Fruit fly (Drosophila melanogaster) whole organism, embryonic: ENCODE measurements around the gene Nup153.

Experiments
- Bgb ChIP-seq: fragments of 200-800 bp; sonication (Bioruptor generic); IDR thresholded peaks from 2 replicates; pipeline ENCODE4 v1.3.6; 2022; ENCODE audit warnings: missing biosample characterization, missing genetic modification characterization; ENCODE audit not compliant: partially characterized antibody
- CG10209 ChIP-seq: fragments of 200-800 bp; sonication (Bioruptor generic); optimal IDR thresholded peaks from 3 replicates; lab custom pipeline; 2017; ENCODE audit warnings: missing biosample characterization, mild to moderate bottlenecking, missing genetic modification characterization, missing genetic modification reagents
- CG10959 ChIP-seq: fragments of 200-800 bp; sonication (Bioruptor generic); IDR thresholded peaks from 2 replicates; pipeline ENCODE4 v1.3.6; 2022; ENCODE audit warnings: missing biosample characterization, missing genetic modification characterization
- CG15269 ChIP-seq: fragments of 200-800 bp; sonication (Bioruptor generic); optimal IDR thresholded peaks from 2 replicates; lab custom pipeline; 2018; ENCODE audit warnings: missing biosample characterization, mild to moderate bottlenecking, missing genetic modification characterization, moderate library complexity
- CG17912 ChIP-seq: fragments of 200-800 bp; sonication (Bioruptor generic); optimal IDR thresholded peaks from 2 replicates; lab custom pipeline; 2018; ENCODE audit warnings: missing biosample characterization, mild to moderate bottlenecking, missing genetic modification characterization
- CG1792 ChIP-seq: fragments of 200-800 bp; sonication (Bioruptor generic); optimal IDR thresholded peaks from 2 replicates; lab custom pipeline; 2016; ENCODE audit warnings: missing biosample characterization, missing genetic modification characterization
- CG18011 ChIP-seq: fragments of 200-800 bp; sonication (Bioruptor generic); optimal IDR thresholded peaks from 2 replicates; lab custom pipeline; 2017; ENCODE audit warnings: missing biosample characterization, missing genetic modification characterization, mild to moderate bottlenecking, moderate library complexity, missing genotype
- CG2120 ChIP-seq: fragments of 200-800 bp; sonication (Bioruptor generic); optimal IDR thresholded peaks from 3 replicates; lab custom pipeline; 2016; ENCODE audit warnings: missing biosample characterization, missing genetic modification characterization
- CG2129 ChIP-seq: fragments of 200-800 bp; sonication (Bioruptor generic); IDR thresholded peaks from 2 replicates; pipeline ENCODE4 v1.3.6; 2022; ENCODE audit warnings: missing biosample characterization, missing genetic modification characterization; ENCODE audit not compliant: partially characterized antibody
- CG2678 ChIP-seq: fragments of 200-800 bp; sonication (Bioruptor generic); optimal IDR thresholded peaks from 3 replicates; lab custom pipeline; 2019; ENCODE audit warnings: missing biosample characterization, mild to moderate bottlenecking, missing genetic modification characterization, moderate library complexity
- CG2889 ChIP-seq: fragments of 200-800 bp; sonication (Bioruptor generic); IDR thresholded peaks from 3 replicates; pipeline ENCODE4 v1.3.6; 2022; ENCODE audit warnings: missing biosample characterization, missing genetic modification characterization
- CG30431 ChIP-seq: fragments of 200-800 bp; sonication (Bioruptor generic); optimal IDR thresholded peaks from 2 replicates; lab custom pipeline; 2017; ENCODE audit warnings: missing biosample characterization, missing genetic modification characterization
- CG34376 ChIP-seq: fragments of 200-800 bp; sonication (Bioruptor generic); optimal IDR thresholded peaks from 2 replicates; lab custom pipeline; 2018; ENCODE audit warnings: missing biosample characterization, mild to moderate bottlenecking, missing genetic modification characterization
- CG3838 ChIP-seq: fragments of 200-800 bp; sonication (Bioruptor generic); optimal IDR thresholded peaks from 3 replicates; lab custom pipeline; 2016; ENCODE audit warnings: missing biosample characterization, missing genetic modification characterization
- CG5245 ChIP-seq: fragments of 200-800 bp; sonication (Bioruptor generic); optimal IDR thresholded peaks from 3 replicates; lab custom pipeline; 2016; ENCODE audit warnings: missing biosample characterization, missing genetic modification characterization
- CG9797 ChIP-seq: fragments of 200-800 bp; sonication (Bioruptor generic); optimal IDR thresholded peaks from 3 replicates; lab custom pipeline; 2018; ENCODE audit warnings: missing biosample characterization, mild to moderate bottlenecking, missing genetic modification characterization
- CG9876 ChIP-seq: fragments of 200-800 bp; sonication (Bioruptor generic); optimal IDR thresholded peaks from 2 replicates; lab custom pipeline; 2016; ENCODE audit warnings: missing biosample characterization, missing genetic modification characterization
- Camta ChIP-seq: fragments of 200-800 bp; sonication (Bioruptor generic); optimal IDR thresholded peaks from 2 replicates; lab custom pipeline; 2016; ENCODE audit warnings: missing biosample characterization, missing genetic modification characterization
- Hmr ChIP-seq: fragments of 200-800 bp; sonication (Bioruptor generic); optimal IDR thresholded peaks from 3 replicates; lab custom pipeline; 2017; ENCODE audit warnings: mild to moderate bottlenecking, missing biosample characterization, missing genetic modification reagents, missing genetic modification characterization
- Hsf ChIP-seq: fragments of 200-800 bp; sonication (Bioruptor generic); optimal IDR thresholded peaks from 3 replicates; lab custom pipeline; 2016; ENCODE audit warnings: missing biosample characterization, missing genetic modification characterization
- Lhr ChIP-seq: fragments of 200-800 bp; sonication (Bioruptor generic); optimal IDR thresholded peaks from 3 replicates; lab custom pipeline; 2017; ENCODE audit warnings: mild to moderate bottlenecking, missing biosample characterization, missing genetic modification reagents, missing genetic modification characterization
- Lim3 ChIP-seq: fragments of 200-800 bp; sonication (Bioruptor generic); IDR thresholded peaks from 2 replicates; pipeline ENCODE4 v1.3.6; 2022; ENCODE audit warnings: missing biosample characterization, missing genetic modification characterization
- NK7.1 ChIP-seq: fragments of 200-800 bp; sonication (Bioruptor generic); optimal IDR thresholded peaks from 3 replicates; lab custom pipeline; 2016; ENCODE audit warnings: missing biosample characterization, missing genetic modification characterization
- Opbp ChIP-seq: fragments of 200-800 bp; sonication (Bioruptor generic); IDR thresholded peaks from 3 replicates; pipeline ENCODE4 v1.3.6; 2022; ENCODE audit warnings: missing biosample characterization, missing genetic modification characterization; ENCODE audit not compliant: partially characterized antibody
- Six4 ChIP-seq: fragments of 200-800 bp; sonication (Bioruptor generic); optimal IDR thresholded peaks from 2 replicates; lab custom pipeline; 2016; ENCODE audit warnings: missing biosample characterization, missing genetic modification characterization
- Vsx1 ChIP-seq: fragments of 200-800 bp; sonication (Bioruptor generic); optimal IDR thresholded peaks from 2 replicates; lab custom pipeline; 2017; ENCODE audit warnings: missing biosample characterization, mild to moderate bottlenecking, missing genetic modification characterization, missing genetic modification reagents
- ash1 ChIP-seq: fragments of 200-800 bp; sonication (Bioruptor generic); optimal IDR thresholded peaks from 2 replicates; lab custom pipeline; 2018; ENCODE audit warnings: missing biosample characterization, mild to moderate bottlenecking, missing genetic modification characterization
- btn ChIP-seq: fragments of 200-800 bp; sonication (Bioruptor generic); optimal IDR thresholded peaks from 2 replicates; lab custom pipeline; 2016; ENCODE audit warnings: missing biosample characterization, missing genetic modification characterization
- cg ChIP-seq: fragments of 200-800 bp; sonication (Bioruptor generic); optimal IDR thresholded peaks from 3 replicates; lab custom pipeline; 2019; ENCODE audit warnings: missing biosample characterization, mild to moderate bottlenecking, missing genetic modification characterization, moderate library complexity
- chinmo ChIP-seq: fragments of 200-800 bp; sonication (Bioruptor generic); IDR thresholded peaks from 4 replicates; pipeline ENCODE4 v1.3.6; 2022; ENCODE audit warnings: missing biosample characterization, missing genetic modification characterization; ENCODE audit not compliant: partially characterized antibody
- crol ChIP-seq: fragments of 200-800 bp; sonication (Bioruptor generic); IDR thresholded peaks from 2 replicates; pipeline ENCODE4 v1.3.6; 2022; ENCODE audit warnings: missing biosample characterization, missing genetic modification characterization
- dan ChIP-seq: fragments of 200-800 bp; sonication (Bioruptor generic); IDR thresholded peaks from 2 replicates; pipeline ENCODE4 v1.3.6; 2022; ENCODE audit warnings: missing biosample characterization, missing genetic modification characterization
- dmrt99B ChIP-seq: fragments of 200-800 bp; sonication (Bioruptor generic); optimal IDR thresholded peaks from 2 replicates; lab custom pipeline; 2018; ENCODE audit warnings: missing biosample characterization, mild to moderate bottlenecking, missing genetic modification characterization, moderate library complexity
- eyg ChIP-seq: fragments of 200-800 bp; sonication (Bioruptor generic); optimal IDR thresholded peaks from 3 replicates; lab custom pipeline; 2016; ENCODE audit warnings: missing biosample characterization, missing genetic modification characterization
- jumu ChIP-seq: fragments of 200-800 bp; sonication (Bioruptor generic); optimal IDR thresholded peaks from 3 replicates; lab custom pipeline; 2016; ENCODE audit warnings: missing biosample characterization, missing genetic modification characterization
- kay ChIP-seq: fragments of 200-800 bp; sonication (Bioruptor generic); optimal IDR thresholded peaks from 2 replicates; lab custom pipeline; 2016; ENCODE audit warnings: missing biosample characterization, missing genetic modification characterization
- knrl ChIP-seq: fragments of 200-800 bp; sonication (Bioruptor generic); IDR thresholded peaks from 3 replicates; pipeline ENCODE4 v1.3.6; 2022; ENCODE audit warnings: missing biosample characterization, missing genetic modification characterization; ENCODE audit not compliant: partially characterized antibody
- lbe ChIP-seq: fragments of 200-800 bp; sonication (Bioruptor generic); optimal IDR thresholded peaks from 2 replicates; lab custom pipeline; 2016; ENCODE audit warnings: missing biosample characterization, mild to moderate bottlenecking, missing genetic modification characterization
- lmd ChIP-seq: fragments of 200-800 bp; sonication (Bioruptor generic); IDR thresholded peaks from 2 replicates; pipeline ENCODE4 v1.3.6; 2022; ENCODE audit warnings: missing biosample characterization, missing genetic modification characterization
- nom ChIP-seq: fragments of 200-800 bp; sonication (Bioruptor generic); optimal IDR thresholded peaks from 2 replicates; lab custom pipeline; 2017; ENCODE audit warnings: missing biosample characterization, missing genetic modification characterization, mild to moderate bottlenecking, moderate library complexity, missing genetic modification reagents
- otp ChIP-seq: fragments of 200-800 bp; sonication (Bioruptor generic); IDR thresholded peaks from 3 replicates; pipeline ENCODE4, ENCODE4 v1.3.6; 2022; ENCODE audit warnings: missing biosample characterization, missing genetic modification characterization
- peb ChIP-seq: fragments of 200-800 bp; sonication (Bioruptor generic); IDR thresholded peaks from 2 replicates; pipeline ENCODE4 v1.3.6; 2022; ENCODE audit warnings: missing biosample characterization, missing genetic modification characterization
- psq ChIP-seq: fragments of 200-800 bp; sonication (Bioruptor generic); optimal IDR thresholded peaks from 2 replicates; lab custom pipeline; 2017; ENCODE audit warnings: missing biosample characterization, missing genetic modification characterization
- run ChIP-seq: fragments of 200-800 bp; sonication (Bioruptor generic); optimal IDR thresholded peaks from 3 replicates; lab custom pipeline; 2018; ENCODE audit warnings: missing biosample characterization, mild to moderate bottlenecking, missing genetic modification characterization
- schlank ChIP-seq: fragments of 200-800 bp; sonication (Bioruptor generic); optimal IDR thresholded peaks from 2 replicates; lab custom pipeline; 2018; ENCODE audit warnings: missing biosample characterization, mild to moderate bottlenecking, missing genetic modification characterization
- sisA ChIP-seq: fragments of 200-800 bp; sonication (Bioruptor generic); IDR thresholded peaks from 2 replicates; pipeline ENCODE4 v1.3.6; 2022; ENCODE audit warnings: missing biosample characterization, missing genetic modification characterization
- stwl ChIP-seq: fragments of 200-800 bp; sonication (Bioruptor generic); optimal IDR thresholded peaks from 3 replicates; lab custom pipeline; 2018; ENCODE audit warnings: missing biosample characterization, mild to moderate bottlenecking, missing genetic modification characterization, moderate library complexity
- tap ChIP-seq: fragments of 200-800 bp; optimal IDR thresholded peaks from 3 replicates; lab custom pipeline; 2019; ENCODE audit warnings: missing biosample characterization, mild to moderate bottlenecking, missing genetic modification characterization, moderate library complexity
- tll ChIP-seq, 2 experiments: fragments of 200-800 bp in 1 of 2; fragments of >200 bp in 1 of 2; sonication (Bioruptor generic) in 1 of 2; optimal IDR thresholded peaks; 2 replicates each; lab custom pipeline; 2017 to 2019; ENCODE audit warnings: missing biosample characterization in 2 of 2, missing genetic modification characterization in 2 of 2, mild to moderate bottlenecking in 1 of 2, moderate library complexity in 1 of 2
- unpg ChIP-seq: fragments of 200-800 bp; sonication (Bioruptor generic); optimal IDR thresholded peaks from 3 replicates; lab custom pipeline; 2018; ENCODE audit warnings: missing biosample characterization, mild to moderate bottlenecking, missing genetic modification characterization, moderate library complexity
- vvl ChIP-seq: fragments of 200-800 bp; sonication (Bioruptor generic); IDR thresholded peaks from 2 replicates; pipeline ENCODE4 v1.3.6; 2022; ENCODE audit warnings: missing biosample characterization, missing genetic modification characterization

Gene Nup153

dm6 chrX:16552968-16553417 is 46.0 kb upstream of the Nup153 start (continued):
- TF ChIP-seq tll (GFP tag; optimal IDR thresholded peaks at IDR 0.05; lab: Kevin White, UChicago) = peak in 1 of 2 experiments; percentile 45
- no peak for TF ChIP-seq Hsf
- TF ChIP-seq Lim3 (GFP tag; lab: Robert Waterston, UW) = no peak
- TF ChIP-seq cg = peak; percentile 77
- TF ChIP-seq dan (GFP tag; lab: Robert Waterston, UW) = no peak
- no peak for TF ChIP-seq lmd (GFP tag; lab: Robert Waterston, UW)
- no peak for TF ChIP-seq CG18011 (GFP tag; lab: Kevin White, UChicago)
- TF ChIP-seq CG3838 = no peak
- no peak for TF ChIP-seq sisA (GFP tag; lab: Robert Waterston, UW)
- TF ChIP-seq kay (GFP tag; lab: Kevin White, UChicago) = peak; percentile 88
- TF ChIP-seq Bgb (GFP tag; lab: Robert Waterston, UW) = no peak
- TF ChIP-seq Vsx1 = no peak
- TF ChIP-seq crol (GFP tag; lab: Robert Waterston, UW) = peak; percentile 90
- peak; percentile 90; the same call in 2 of the 4 replicates for TF ChIP-seq chinmo (GFP tag; lab: Robert Waterston, UW)
- no peak for TF ChIP-seq Camta (GFP tag; lab: Kevin White, UChicago)
- no peak for TF ChIP-seq CG1792 (GFP tag; lab: Kevin White, UChicago)
- TF ChIP-seq Six4 (GFP tag; lab: Kevin White, UChicago) = no peak
- no peak for TF ChIP-seq CG30431 (GFP tag; lab: Kevin White, UChicago)
- no peak for TF ChIP-seq CG2889 (GFP tag; lab: Robert Waterston, UW)
- TF ChIP-seq CG2120 (GFP tag; lab: Kevin White, UChicago) = no peak
- TF ChIP-seq Lhr (GFP tag; lab: Kevin White, UChicago) = no peak
- no peak for TF ChIP-seq vvl (GFP tag; lab: Robert Waterston, UW)
- TF ChIP-seq CG2129 = no peak
- TF ChIP-seq otp = no peak
- TF ChIP-seq eyg (GFP tag; lab: Kevin White, UChicago) = no peak
- TF ChIP-seq nom (GFP tag; lab: Kevin White, UChicago) = no peak
- TF ChIP-seq stwl (tag; lab: Kevin White, UChicago) = peak; percentile 48
- TF ChIP-seq schlank (tag; lab: Kevin White, UChicago) = no peak
- TF ChIP-seq CG2678 (tag; lab: Kevin White, UChicago) = no peak
- no peak for TF ChIP-seq CG5245
- no peak for TF ChIP-seq CG9876 (GFP tag; lab: Kevin White, UChicago)
- TF ChIP-seq peb (GFP tag; lab: Robert Waterston, UW) = no peak
- TF ChIP-seq NK7.1 = no peak
- peak; percentile 53; the same call in 2 of the 3 replicates for TF ChIP-seq knrl (GFP tag; lab: Robert Waterston, UW)
- TF ChIP-seq psq (GFP tag; lab: Kevin White, UChicago) = peak; percentile 75
- TF ChIP-seq run (tag; lab: Kevin White, UChicago) = no peak
- no peak for TF ChIP-seq CG17912 (GFP tag; lab: Kevin White, UChicago)
- no peak for TF ChIP-seq unpg (GFP tag; lab: Kevin White, UChicago)
- TF ChIP-seq lbe (GFP tag; lab: Kevin White, UChicago) = no peak
- peak; percentile 69 for TF ChIP-seq CG34376 (GFP tag; lab: Kevin White, UChicago)
- TF ChIP-seq ash1 (GFP tag; lab: Kevin White, UChicago) = no peak
- no peak for TF ChIP-seq CG15269
- no peak for TF ChIP-seq CG10209 (GFP tag; lab: Kevin White, UChicago)
- no peak for TF ChIP-seq Hmr
- TF ChIP-seq jumu (GFP tag; lab: Kevin White, UChicago) = no peak
- TF ChIP-seq Opbp (GFP tag; lab: Robert Waterston, UW) = peak; percentile 40; the same call in 1 of the 3 replicates
- no peak for TF ChIP-seq CG10959 (GFP tag; lab: Robert Waterston, UW)
- no peak for TF ChIP-seq tap (tag; lab: Kevin White, UChicago)
- no peak for TF ChIP-seq btn (GFP tag; lab: Kevin White, UChicago)
- TF ChIP-seq CG9797 (GFP tag; lab: Kevin White, UChicago) = no peak
- no peak for TF ChIP-seq dmrt99B (tag; lab: Kevin White, UChicago)
